Fruit fly (Drosophila melanogaster): ENCODE data around the gene RpS27.

DNA sequence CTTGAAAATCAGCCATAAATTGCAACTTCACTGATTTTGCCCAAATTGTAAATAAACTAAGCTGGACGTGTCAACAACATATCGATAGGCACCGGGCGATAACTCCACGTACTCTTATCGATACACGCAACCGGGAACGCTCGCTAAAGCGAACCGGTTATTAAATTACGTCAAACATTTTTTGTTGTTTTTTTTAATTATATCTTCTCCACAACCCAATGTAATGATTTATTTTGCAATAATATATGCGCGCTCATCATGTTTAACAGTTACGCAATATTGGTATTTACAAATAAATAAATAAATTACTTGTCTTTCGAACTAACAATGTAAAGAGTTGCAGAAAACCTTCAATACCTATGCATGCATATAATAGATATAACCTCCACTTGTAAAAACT lies 32.2 kb downstream of the RpS27 start, which contains the start of gene Saysd1:
- TF ChIP-seq kay (GFP tag; ENCODE audit: borderline replicate concordance) (peak; percentile 71), CG1620 (GFP tag; optimal IDR thresholded peaks at IDR 0.05) (no peak), CG33017 (tag; optimal IDR thresholded peaks at IDR 0.05) (no peak), tj (GFP tag; optimal IDR thresholded peaks at IDR 0.05) (no peak), Hr96 (GFP tag; optimal IDR thresholded peaks at IDR 0.05) (peak; percentile 12), toe (GFP tag; optimal IDR thresholded peaks at IDR 0.05) (peak; percentile 51), CG7045 (GFP tag; optimal IDR thresholded peaks at IDR 0.05) (peak; percentile 21), CG11617 (GFP tag; optimal IDR thresholded peaks at IDR 0.05) (no peak), CG14711 (tag; optimal IDR thresholded peaks at IDR 0.05) (peak; percentile 3)
